Fruit fly (Drosophila melanogaster): ENCODE data around the gene sud1.

dm6 chr3R:24875939-24876842 is 41.5 kb downstream of the sud1 start, which contains the start of gene CG3744:
- TF ChIP-seq CTCF (optimal IDR thresholded peaks at IDR 0.05) (no peak), CG8478 (optimal IDR thresholded peaks at IDR 0.05) (no peak)

All from S2 (cell line).